Fruit fly (Drosophila melanogaster) whole organism, embryonic: ENCODE results near the gene CG8191.
A peak's percentile ranks its signal among the peaks of the same experiment; 100 is the strongest.

Experiments
- B-H2 ChIP-seq: fragments of 200-800 bp; sonication (Bioruptor generic); optimal IDR thresholded peaks from 2 replicates; lab custom pipeline; 2018; ENCODE audit warnings: missing biosample characterization, mild to moderate bottlenecking, missing genetic modification characterization
- BEAF-32 ChIP-seq: fragments of 200-800 bp; sonication (Bioruptor generic); optimal IDR thresholded peaks from 3 replicates; lab custom pipeline; 2017; ENCODE audit warnings: missing biosample characterization, missing genetic modification characterization, mild to moderate bottlenecking, moderate library complexity, missing genetic modification reagents
- Bgb ChIP-seq: fragments of 200-800 bp; sonication (Bioruptor generic); IDR thresholded peaks from 2 replicates; pipeline ENCODE4 v1.3.6; 2022; ENCODE audit warnings: missing biosample characterization, missing genetic modification characterization; ENCODE audit not compliant: partially characterized antibody
- CG10147 ChIP-seq: fragments of 200-800 bp; sonication (Bioruptor generic); optimal IDR thresholded peaks from 2 replicates; lab custom pipeline; 2019; ENCODE audit warnings: missing biosample characterization, mild to moderate bottlenecking, missing genetic modification characterization, moderate library complexity
- CG1024 ChIP-seq: fragments of 200-800 bp; sonication (Bioruptor generic); IDR thresholded peaks from 2 replicates; pipeline ENCODE4 v1.3.6; 2022; ENCODE audit warnings: missing biosample characterization, missing genetic modification characterization
- CG11696 ChIP-seq: fragments of 200-800 bp; sonication (Bioruptor generic); IDR thresholded peaks from 2 replicates; pipeline ENCODE4 v1.3.6; 2022; ENCODE audit warnings: missing biosample characterization, missing genetic modification characterization
- CG13624 ChIP-seq: fragments of 200-800 bp; sonication (Bioruptor generic); optimal IDR thresholded peaks from 2 replicates; lab custom pipeline; 2016; ENCODE audit warnings: missing biosample characterization, missing genetic modification characterization
- CG14710 ChIP-seq: fragments of 200-800 bp; sonication (Bioruptor generic); optimal IDR thresholded peaks from 3 replicates; lab custom pipeline; 2019; ENCODE audit warnings: missing biosample characterization, mild to moderate bottlenecking, missing genetic modification characterization, moderate library complexity
- CG17186 ChIP-seq: fragments of 200-800 bp; sonication (Bioruptor generic); optimal IDR thresholded peaks from 3 replicates; lab custom pipeline; 2017; ENCODE audit warnings: missing biosample characterization, missing genetic modification reagents, missing genetic modification characterization
- CG18262 ChIP-seq: fragments of 200-800 bp; optimal IDR thresholded peaks from 3 replicates; lab custom pipeline; 2019; ENCODE audit warnings: missing biosample characterization, mild to moderate bottlenecking, missing genetic modification characterization, moderate library complexity
- CG18476 ChIP-seq: fragments of 200-800 bp; sonication (Bioruptor generic); optimal IDR thresholded peaks from 2 replicates; lab custom pipeline; 2016; ENCODE audit warnings: missing biosample characterization, mild to moderate bottlenecking, missing genetic modification characterization
- CG18619 ChIP-seq: fragments of 200-800 bp; sonication (Bioruptor generic); optimal IDR thresholded peaks from 3 replicates; lab custom pipeline; 2017; ENCODE audit warnings: missing biosample characterization, mild to moderate bottlenecking, missing genetic modification characterization
- CG4360 ChIP-seq: fragments of 200-800 bp; sonication (Bioruptor generic); IDR thresholded peaks from 2 replicates; pipeline ENCODE4 v1.3.6; 2022; ENCODE audit warnings: missing biosample characterization, missing genetic modification characterization
- CG4617 ChIP-seq: fragments of 200-800 bp; sonication (Bioruptor generic); optimal IDR thresholded peaks from 3 replicates; lab custom pipeline; 2016; ENCODE audit warnings: missing biosample characterization, missing genetic modification characterization, borderline replicate concordance
- CG9215 ChIP-seq: fragments of 200-800 bp; sonication (Bioruptor generic); IDR thresholded peaks from 2 replicates; pipeline ENCODE4 v1.3.6; 2022; ENCODE audit warnings: missing biosample characterization, missing genetic modification characterization
- CG9797 ChIP-seq: fragments of 200-800 bp; sonication (Bioruptor generic); optimal IDR thresholded peaks from 3 replicates; lab custom pipeline; 2018; ENCODE audit warnings: missing biosample characterization, mild to moderate bottlenecking, missing genetic modification characterization
- CG9817 ChIP-seq: fragments of 200-800 bp; sonication (Bioruptor generic); optimal IDR thresholded peaks from 2 replicates; lab custom pipeline; 2018; ENCODE audit warnings: missing biosample characterization, mild to moderate bottlenecking, missing genetic modification characterization, moderate library complexity
- D19B ChIP-seq: fragments of 200-800 bp; sonication (Bioruptor generic); optimal IDR thresholded peaks from 2 replicates; lab custom pipeline; 2017; ENCODE audit warnings: missing biosample characterization, mild to moderate bottlenecking, missing genetic modification characterization
- Gsc ChIP-seq: fragments of 200-800 bp; sonication (Bioruptor generic); IDR thresholded peaks from 2 replicates; pipeline ENCODE4 v1.3.6; 2022; ENCODE audit warnings: missing biosample characterization, missing genetic modification characterization
- HLH3B ChIP-seq: fragments of 200-800 bp; sonication (Bioruptor generic); IDR thresholded peaks from 2 replicates; pipeline ENCODE4 v1.3.6; 2022; ENCODE audit warnings: missing biosample characterization, missing genetic modification characterization
- HmgZ ChIP-seq: fragments of 200-800 bp; sonication (Bioruptor generic); optimal IDR thresholded peaks from 2 replicates; lab custom pipeline; 2018; ENCODE audit warnings: missing biosample characterization, mild to moderate bottlenecking, missing genetic modification characterization
- Lhr ChIP-seq: fragments of 200-800 bp; sonication (Bioruptor generic); optimal IDR thresholded peaks from 3 replicates; lab custom pipeline; 2017; ENCODE audit warnings: mild to moderate bottlenecking, missing biosample characterization, missing genetic modification reagents, missing genetic modification characterization
- MESR4 ChIP-seq: fragments of 200-800 bp; sonication (Bioruptor generic); optimal IDR thresholded peaks from 2 replicates; lab custom pipeline; 2018; ENCODE audit warnings: missing biosample characterization, mild to moderate bottlenecking, missing genetic modification characterization, moderate library complexity
- NfI ChIP-seq: fragments of 200-800 bp; sonication (Bioruptor generic); optimal IDR thresholded peaks from 3 replicates; lab custom pipeline; 2018; ENCODE audit warnings: missing biosample characterization, mild to moderate bottlenecking, missing genetic modification characterization, moderate library complexity
- Oaz ChIP-seq: fragments of 200-800 bp; sonication (Bioruptor generic); IDR thresholded peaks from 2 replicates; pipeline ENCODE4 v1.3.6; 2022; ENCODE audit warnings: missing biosample characterization, missing genetic modification characterization
- Pdp1 ChIP-seq, 2 experiments: fragments of 200-800 bp; sonication (Bioruptor generic); optimal IDR thresholded peaks; 3 replicates each; lab custom pipeline; 2016; ENCODE audit warnings: missing biosample characterization in 2 of 2, missing genetic modification characterization in 2 of 2, mild to moderate bottlenecking in 1 of 2, moderate library complexity in 1 of 2
- Scr ChIP-seq: fragments of 200-800 bp; sonication (Bioruptor generic); IDR thresholded peaks from 2 replicates; pipeline ENCODE4 v1.3.6; 2022; ENCODE audit warnings: missing biosample characterization, missing genetic modification characterization; ENCODE audit not compliant: partially characterized antibody
- Side ChIP-seq: fragments of 200-800 bp; sonication (Bioruptor generic); optimal IDR thresholded peaks from 2 replicates; lab custom pipeline; 2016; ENCODE audit warnings: missing biosample characterization, missing genetic modification characterization
- Taf1 ChIP-seq: fragments of 200-800 bp; sonication (Bioruptor generic); IDR thresholded peaks from 2 replicates; pipeline ENCODE4 v1.3.6; 2022; ENCODE audit warnings: missing biosample characterization, missing genetic modification characterization
- al ChIP-seq: fragments of 200-800 bp; sonication (Bioruptor generic); IDR thresholded peaks from 2 replicates; pipeline ENCODE4 v1.3.6; 2022; ENCODE audit warnings: missing biosample characterization, missing genetic modification characterization
- amos ChIP-seq: fragments of 200-800 bp; sonication (Bioruptor generic); IDR thresholded peaks from 2 replicates; pipeline ENCODE4 v1.3.6; 2022; ENCODE audit warnings: missing biosample characterization, missing genetic modification characterization; ENCODE audit not compliant: partially characterized antibody
- ap ChIP-seq: fragments of 200-800 bp; sonication (Bioruptor generic); IDR thresholded peaks from 2 replicates; pipeline ENCODE4 v1.3.6; 2022; ENCODE audit warnings: missing biosample characterization, missing genetic modification characterization
- h ChIP-seq: fragments of >200 bp; optimal IDR thresholded peaks from 2 replicates; lab custom pipeline; 2017
- her ChIP-seq: fragments of 200-800 bp; sonication (Bioruptor generic); optimal IDR thresholded peaks from 2 replicates; lab custom pipeline; 2016; ENCODE audit warnings: missing biosample characterization, missing genetic modification characterization
- hkb ChIP-seq, 2 experiments: fragments of 200-800 bp in 1 of 2; fragments of >200 bp in 1 of 2; sonication (Bioruptor generic) in 1 of 2; IDR thresholded peaks in 1 of 2; optimal IDR thresholded peaks in 1 of 2; 2 replicates each; pipeline versions ENCODE4 v1.3.6 to Lab custom; 2017 to 2022; ENCODE audit warnings: missing biosample characterization in 1 of 2, missing genetic modification characterization in 1 of 2
- inv ChIP-seq: fragments of 200-800 bp; sonication (Bioruptor generic); IDR thresholded peaks from 2 replicates; pipeline ENCODE4 v1.3.6; 2022; ENCODE audit warnings: missing biosample characterization, missing genetic modification characterization; ENCODE audit not compliant: partially characterized antibody
- ken ChIP-seq: fragments of 200-800 bp; sonication (Bioruptor generic); IDR thresholded peaks from 3 replicates; pipeline ENCODE4 v1.3.6; 2022; ENCODE audit warnings: missing biosample characterization, missing genetic modification characterization
- kni ChIP-seq: fragments of 200-800 bp; sonication (Bioruptor generic); optimal IDR thresholded peaks from 3 replicates; lab custom pipeline; 2017; ENCODE audit warnings: mild to moderate bottlenecking, missing biosample characterization, missing genetic modification reagents, missing genetic modification characterization
- pb ChIP-seq: fragments of 200-800 bp; sonication (Bioruptor generic); optimal IDR thresholded peaks from 3 replicates; lab custom pipeline; 2016; ENCODE audit warnings: missing biosample characterization, missing genetic modification characterization
- pum ChIP-seq: fragments of 200-800 bp; sonication (Bioruptor generic); optimal IDR thresholded peaks from 2 replicates; lab custom pipeline; 2016; ENCODE audit warnings: missing biosample characterization, missing genetic modification characterization
- ranshi ChIP-seq: fragments of 200-800 bp; sonication (Bioruptor generic); IDR thresholded peaks from 2 replicates; pipeline ENCODE4 v1.3.6; 2022; ENCODE audit warnings: missing biosample characterization, missing genetic modification characterization
- row ChIP-seq: fragments of 200-800 bp; sonication (Bioruptor generic); IDR thresholded peaks from 3 replicates; pipeline ENCODE4 v1.3.6; 2022; ENCODE audit warnings: missing biosample characterization, missing genetic modification characterization
- seq ChIP-seq: fragments of 200-800 bp; sonication (Bioruptor generic); IDR thresholded peaks from 2 replicates; pipeline ENCODE4 v1.3.6; 2022; ENCODE audit warnings: missing biosample characterization, missing genetic modification characterization
- shn ChIP-seq: fragments of 200-800 bp; sonication (Bioruptor generic); optimal IDR thresholded peaks from 3 replicates; lab custom pipeline; 2016; ENCODE audit warnings: missing biosample characterization, missing genetic modification characterization
- so ChIP-seq: fragments of 200-800 bp; sonication (Bioruptor generic); IDR thresholded peaks from 3 replicates; pipeline ENCODE4 v1.3.6; 2022; ENCODE audit warnings: missing biosample characterization, missing genetic modification characterization
- tap ChIP-seq: fragments of 200-800 bp; optimal IDR thresholded peaks from 3 replicates; lab custom pipeline; 2019; ENCODE audit warnings: missing biosample characterization, mild to moderate bottlenecking, missing genetic modification characterization, moderate library complexity
- trh ChIP-seq: fragments of 200-800 bp; sonication (Bioruptor generic); optimal IDR thresholded peaks from 2 replicates; lab custom pipeline; 2016; ENCODE audit warnings: missing biosample characterization, missing genetic modification characterization
- ttk ChIP-seq: fragments of 200-800 bp; sonication (Bioruptor generic); IDR thresholded peaks from 2 replicates; pipeline ENCODE4 v2.1.2; 2022; ENCODE audit warnings: missing biosample characterization, missing genetic modification characterization
- tup ChIP-seq: fragments of 200-800 bp; sonication (Bioruptor generic); optimal IDR thresholded peaks from 2 replicates; lab custom pipeline; 2016; ENCODE audit warnings: missing biosample characterization, mild to moderate bottlenecking, missing genetic modification characterization, moderate library complexity
- tx ChIP-seq: fragments of 200-800 bp; sonication (Bioruptor generic); optimal IDR thresholded peaks from 2 replicates; lab custom pipeline; 2016; ENCODE audit warnings: missing biosample characterization, missing genetic modification characterization
- zf30C ChIP-seq: fragments of 200-800 bp; sonication (Bioruptor generic); optimal IDR thresholded peaks from 3 replicates; lab custom pipeline; 2018; ENCODE audit warnings: missing biosample characterization, mild to moderate bottlenecking, missing genetic modification characterization

The CG8191 gene

dm6 chrX:15762723-15763122, 30.7 kb downstream of the CG8191 start, which contains the start of gene Polr3A (continued):
- TF ChIP-seq CG10147 (GFP tag; lab: Kevin White, UChicago) (no peak), her (GFP tag; lab: Kevin White, UChicago) (no peak), ranshi (GFP tag; lab: Robert Waterston, UW) (no peak), CG9817 (tag; lab: Kevin White, UChicago) (no peak), CG18262 (no peak), Bgb (GFP tag; lab: Robert Waterston, UW) (peak; percentile 70), ttk (no peak), CG9215 (no peak), hkb (optimal IDR thresholded peaks at IDR 0.05; lab: Kevin White, UChicago) (no peak), hkb (GFP tag; IDR thresholded peaks at IDR 0.05; lab: Robert Waterston, UW) (no peak), ken (GFP tag; lab: Robert Waterston, UW) (no peak), inv (GFP tag; lab: Robert Waterston, UW) (peak; percentile 31; the same call in 1 of the 2 replicates), tx (GFP tag; lab: Kevin White, UChicago) (no peak), Scr (GFP tag; lab: Robert Waterston, UW) (peak; percentile 62), CG9797 (peak; percentile 70), seq (GFP tag; lab: Robert Waterston, UW) (no peak), CG4617 (GFP tag; lab: Kevin White, UChicago) (peak; percentile 29), pb (GFP tag; lab: Kevin White, UChicago) (no peak), CG4360 (no peak), ap (GFP tag; lab: Robert Waterston, UW) (no peak), tup (GFP tag; lab: Kevin White, UChicago) (no peak), Oaz (GFP tag; lab: Robert Waterston, UW) (no peak), h (lab: Kevin White, UChicago) (no peak), pum (no peak), trh (GFP tag; lab: Kevin White, UChicago) (no peak), kni (GFP tag; lab: Kevin White, UChicago) (no peak), zf30C (GFP tag; lab: Kevin White, UChicago) (no peak), B-H2 (GFP tag; lab: Kevin White, UChicago) (no peak), D19B (GFP tag; lab: Kevin White, UChicago) (no peak), CG13624 (GFP tag; lab: Kevin White, UChicago) (no peak), CG11696 (GFP tag; lab: Robert Waterston, UW) (no peak), amos (GFP tag; lab: Robert Waterston, UW) (peak; percentile 71), tap (tag; lab: Kevin White, UChicago) (no peak), HmgZ (tag; lab: Kevin White, UChicago) (peak; percentile 11), MESR4 (GFP tag; lab: Kevin White, UChicago) (peak; percentile 39), Side (GFP tag; lab: Kevin White, UChicago) (no peak), NfI (GFP tag; lab: Kevin White, UChicago) (no peak), CG14710 (peak; percentile 88), HLH3B (GFP tag; lab: Robert Waterston, UW) (no peak), Gsc (GFP tag; lab: Robert Waterston, UW) (no peak), CG17186 (GFP tag; lab: Kevin White, UChicago) (peak; percentile 74), Taf1 (GFP tag; lab: Robert Waterston, UW) (no peak), so (GFP tag; lab: Robert Waterston, UW) (no peak), CG1024 (GFP tag; lab: Robert Waterston, UW) (no peak), Lhr (no peak), CG18619 (no peak), Pdp1 (GFP tag; optimal IDR thresholded peaks at IDR 0.05; lab: Kevin White, UChicago) (no peak), al (GFP tag; lab: Robert Waterston, UW) (no peak), shn (GFP tag; lab: Kevin White, UChicago) (no peak), CG18476 (GFP tag; lab: Kevin White, UChicago) (no peak), BEAF-32 (GFP tag; lab: Kevin White, UChicago) (peak; percentile 66), row (GFP tag; lab: Robert Waterston, UW) (peak; percentile 7; the same call in 1 of the 3 replicates)
